Worm (Caenorhabditis elegans) whole organism, L2 larva: Measurements from ENCODE around the gene dod-3.

Experiments
- C34F6.9 ChIP-seq: fragments of 150-350 bp; optimal IDR thresholded peaks from 2 replicates; lab custom pipeline; 2014; ENCODE audit warnings: missing biosample characterization, missing genetic modification characterization
- F13H6.1 ChIP-seq: sonication (generic microtip); optimal IDR thresholded peaks from 2 replicates; lab custom pipeline; 2016; ENCODE audit warnings: missing genetic modification characterization, missing compliant biosample characterization
- R02D3.7 ChIP-seq: fragments of 150-350 bp; optimal IDR thresholded peaks from 2 replicates; lab custom pipeline; 2014; ENCODE audit warnings: missing biosample characterization, missing genetic modification characterization
- aly-2 ChIP-seq: fragments of 150-350 bp; optimal IDR thresholded peaks from 2 replicates; lab custom pipeline; 2014; ENCODE audit warnings: missing biosample characterization, missing genetic modification characterization
- ama-1 ChIP-seq: fragments of 150-350 bp; optimal IDR thresholded peaks from 2 replicates; lab custom pipeline; 2018; ENCODE audit warnings: inconsistent platforms
- blmp-1 ChIP-seq: sonication (generic microtip); optimal IDR thresholded peaks from 2 replicates; lab custom pipeline; 2017; ENCODE audit warnings: missing genetic modification characterization, mild to moderate bottlenecking, missing compliant biosample characterization, antibody characterized with exemption, moderate library complexity; ENCODE audit not compliant: insufficient read depth
- ceh-16 ChIP-seq: fragments of 150-350 bp; optimal IDR thresholded peaks from 2 replicates; lab custom pipeline; 2014; ENCODE audit warnings: missing biosample characterization, missing genetic modification characterization
- ceh-82 ChIP-seq: fragments of 150-350 bp; optimal IDR thresholded peaks from 2 replicates; lab custom pipeline; 2014; ENCODE audit warnings: missing biosample characterization, missing genetic modification characterization
- crh-2 ChIP-seq: sonication (generic microtip); optimal IDR thresholded peaks from 2 replicates; lab custom pipeline; 2017; ENCODE audit warnings: missing biosample characterization, missing genetic modification characterization
- egl-27 ChIP-seq: sonication (generic microtip); optimal IDR thresholded peaks from 3 replicates; lab custom pipeline; 2017; ENCODE audit warnings: missing biosample characterization, missing genetic modification reagents, missing genetic modification characterization
- elt-3 ChIP-seq: sonication (generic microtip); optimal IDR thresholded peaks from 2 replicates; lab custom pipeline; 2017; ENCODE audit warnings: missing biosample characterization, missing genetic modification characterization
- fos-1 ChIP-seq: fragments of 150-350 bp; optimal IDR thresholded peaks from 2 replicates; lab custom pipeline; 2014; ENCODE audit warnings: missing biosample characterization, missing genetic modification characterization
- lin-11 ChIP-seq: fragments of 150-350 bp; sonication (generic microtip); optimal IDR thresholded peaks from 2 replicates; lab custom pipeline; 2014; ENCODE audit warnings: missing biosample characterization, missing genetic modification characterization, inconsistent platforms, mixed read lengths
- lin-13 ChIP-seq: fragments of 150-350 bp; optimal IDR thresholded peaks from 2 replicates; lab custom pipeline; 2014; ENCODE audit warnings: missing biosample characterization, missing genetic modification reagents, missing genetic modification characterization
- lin-39 ChIP-seq: fragments of 150-350 bp; optimal IDR thresholded peaks from 2 replicates; lab custom pipeline; 2014; ENCODE audit warnings: missing biosample characterization, missing genetic modification reagents, missing genetic modification characterization
- lsy-2 ChIP-seq, 2 experiments: fragments of 150-350 bp in 1 of 2; sonication (generic microtip) in 1 of 2; optimal IDR thresholded peaks; 2 replicates each; lab custom pipeline; 2014 to 2017; ENCODE audit warnings: missing biosample characterization in 2 of 2, missing genetic modification characterization in 2 of 2
- mab-5 ChIP-seq: fragments of 150-350 bp; optimal IDR thresholded peaks from 2 replicates; lab custom pipeline; 2014; ENCODE audit warnings: missing biosample characterization, missing genetic modification characterization
- mbf-1 ChIP-seq: sonication (generic microtip); optimal IDR thresholded peaks from 2 replicates; lab custom pipeline; 2017; ENCODE audit warnings: missing biosample characterization, missing genetic modification characterization
- mdl-1 ChIP-seq, 2 experiments: fragments of 150-350 bp in 1 of 2; sonication (generic microtip) in 1 of 2; optimal IDR thresholded peaks; 2 replicates each; lab custom pipeline; 2017; ENCODE audit warnings: missing biosample characterization in 2 of 2, missing genetic modification characterization in 2 of 2
- nhr-10 ChIP-seq: sonication (generic microtip); optimal IDR thresholded peaks from 2 replicates; lab custom pipeline; 2017; ENCODE audit warnings: missing biosample characterization, missing genetic modification characterization
- nhr-11 ChIP-seq: fragments of 150-350 bp; optimal IDR thresholded peaks from 2 replicates; lab custom pipeline; 2014; ENCODE audit warnings: missing biosample characterization, missing genetic modification characterization
- nhr-12 ChIP-seq: fragments of 150-350 bp; optimal IDR thresholded peaks from 2 replicates; lab custom pipeline; 2014; ENCODE audit warnings: missing biosample characterization, missing genetic modification characterization
- nhr-21 ChIP-seq: fragments of 150-350 bp; optimal IDR thresholded peaks from 2 replicates; lab custom pipeline; 2014; ENCODE audit warnings: missing biosample characterization, missing genetic modification characterization
- nhr-23 ChIP-seq: fragments of 150-350 bp; optimal IDR thresholded peaks from 2 replicates; lab custom pipeline; 2014; ENCODE audit warnings: missing biosample characterization, missing genetic modification reagents, missing genetic modification characterization
- nhr-237 ChIP-seq: fragments of 150-350 bp; optimal IDR thresholded peaks from 2 replicates; lab custom pipeline; 2014; ENCODE audit warnings: missing biosample characterization, missing genetic modification characterization
- nhr-6 ChIP-seq: fragments of 150-350 bp; optimal IDR thresholded peaks from 2 replicates; lab custom pipeline; 2014; ENCODE audit warnings: missing biosample characterization, missing genetic modification characterization
- nhr-77 ChIP-seq: fragments of 150-350 bp; optimal IDR thresholded peaks from 2 replicates; lab custom pipeline; 2014; ENCODE audit warnings: missing biosample characterization, missing genetic modification characterization
- peb-1 ChIP-seq: fragments of 150-350 bp; optimal IDR thresholded peaks from 2 replicates; lab custom pipeline; 2014; ENCODE audit warnings: missing biosample characterization, missing genetic modification characterization
- sem-4 ChIP-seq: fragments of 150-350 bp; optimal IDR thresholded peaks from 2 replicates; lab custom pipeline; 2014; ENCODE audit warnings: missing biosample characterization, missing genetic modification reagents, missing genetic modification characterization
- skn-1 ChIP-seq: sonication (generic microtip); optimal IDR thresholded peaks from 2 replicates; lab custom pipeline; 2017; ENCODE audit warnings: missing biosample characterization, missing genetic modification characterization
- sma-9 ChIP-seq, 2 experiments: fragments of 150-350 bp in 1 of 2; sonication (generic microtip) in 1 of 2; optimal IDR thresholded peaks; 2 replicates each; lab custom pipeline; 2014 to 2016; ENCODE audit warnings: missing genetic modification characterization in 2 of 2, mild to moderate bottlenecking in 1 of 2, missing biosample characterization in 1 of 2, missing compliant biosample characterization in 1 of 2, missing genetic modification reagents in 1 of 2, moderate library complexity in 1 of 2
- unc-39 ChIP-seq: fragments of 150-350 bp; optimal IDR thresholded peaks from 2 replicates; lab custom pipeline; 2014; ENCODE audit warnings: missing biosample characterization, missing genetic modification characterization
- zag-1 ChIP-seq: fragments of 150-350 bp; optimal IDR thresholded peaks from 2 replicates; lab custom pipeline; 2014; ENCODE audit warnings: missing biosample characterization, missing genetic modification characterization
- ztf-1 ChIP-seq: fragments of 200-800 bp; sonication (Bioruptor generic); conservative IDR thresholded peaks from 2 replicates; pipeline ENCODE4 v1.3.6; 2022; ENCODE audit warnings: missing genetic modification characterization, missing compliant biosample characterization
- ztf-11 ChIP-seq: sonication (generic microtip); optimal IDR thresholded peaks from 2 replicates; lab custom pipeline; 2017; ENCODE audit warnings: missing biosample characterization, missing genetic modification characterization

The dod-3 gene

ce11 chrV:2757226-2757893 is 26.5 kb upstream of the dod-3 start, which contains the start of gene srx-28:
srx-28 (minus strand) TSS chrV:2757276.
- TF ChIP-seq lin-13 (no peak), lsy-2 (tag; optimal IDR thresholded peaks at IDR 0.05; lab: Kevin White, UChicago) (no peak), zag-1 (tag; lab: Kevin White, UChicago) (no peak), nhr-11 (tag; lab: Kevin White, UChicago) (no peak), unc-39 (tag; lab: Kevin White, UChicago) (no peak), ama-1 (lab: Kevin White, UChicago) (no peak), mdl-1 (tag; optimal IDR thresholded peaks at IDR 0.05; lab: Kevin White, UChicago) (no peak), C34F6.9 (no peak), sem-4 (tag; lab: Kevin White, UChicago) (no peak), nhr-12 (no peak), mab-5 (no peak), nhr-23 (tag; lab: Kevin White, UChicago) (no peak)

ce11 chrV:2753007-2753406 is 22.1 kb upstream of the dod-3 start, which contains the start of gene srx-26:
srx-26 (minus strand) TSS chrV:2753107.
- TF ChIP-seq elt-3 (no peak), nhr-237 (tag; lab: Kevin White, UChicago) (no peak), ceh-16 (tag; lab: Kevin White, UChicago) (no peak), unc-39 (tag; lab: Kevin White, UChicago) (no peak), nhr-6 (no peak), aly-2 (tag; lab: Kevin White, UChicago) (no peak), sma-9 (GFP tag; optimal IDR thresholded peaks at IDR 0.05; lab: Kevin White, UChicago) (no peak), sma-9 (tag; optimal IDR thresholded peaks at IDR 0.05; lab: Kevin White, UChicago) (no peak), nhr-77 (tag; lab: Kevin White, UChicago) (no peak)

ce11 chrV:2750006-2750405 is 19.1 kb upstream of the dod-3 start, which contains the start of gene srx-24:
srx-24 (minus strand) TSS chrV:2750106.
- TF ChIP-seq unc-39 (tag; lab: Kevin White, UChicago) (no peak), nhr-21 (tag; lab: Kevin White, UChicago) (no peak), mab-5 (no peak), nhr-77 (tag; lab: Kevin White, UChicago) (no peak), blmp-1 (tag; lab: Kevin White, UChicago) (no peak), nhr-23 (tag; lab: Kevin White, UChicago) (no peak), R02D3.7 (tag; lab: Kevin White, UChicago) (no peak), F13H6.1 (no peak), nhr-6 (no peak), sma-9 (GFP tag; optimal IDR thresholded peaks at IDR 0.05; lab: Kevin White, UChicago) (no peak), sma-9 (tag; optimal IDR thresholded peaks at IDR 0.05; lab: Kevin White, UChicago) (no peak), zag-1 (tag; lab: Kevin White, UChicago) (no peak), lin-39 (tag; lab: Kevin White, UChicago) (no peak), mbf-1 (tag; lab: Kevin White, UChicago) (no peak), skn-1 (no peak), lin-11 (tag; lab: Kevin White, UChicago) (no peak), ceh-16 (tag; lab: Kevin White, UChicago) (no peak), egl-27 (no peak)

ce11 chrV:2746404-2746803 is 15.5 kb upstream of the dod-3 start:
- TF ChIP-seq zag-1 (tag; lab: Kevin White, UChicago) (no peak), sma-9 (GFP tag; optimal IDR thresholded peaks at IDR 0.05; lab: Kevin White, UChicago) (no peak), sma-9 (tag; optimal IDR thresholded peaks at IDR 0.05; lab: Kevin White, UChicago) (no peak), ztf-1 (GFP tag; lab: Robert Waterston, UW) (no peak), aly-2 (tag; lab: Kevin White, UChicago) (no peak), mdl-1 (tag; optimal IDR thresholded peaks at IDR 0.05; lab: Kevin White, UChicago) (no peak), crh-2 (no peak), skn-1 (no peak), ztf-11 (no peak), peb-1 (tag; lab: Kevin White, UChicago) (no peak), nhr-77 (tag; lab: Kevin White, UChicago) (no peak), nhr-10 (no peak), nhr-23 (tag; lab: Kevin White, UChicago) (no peak), nhr-12 (no peak), fos-1 (no peak), nhr-237 (tag; lab: Kevin White, UChicago) (no peak), ceh-82 (tag; lab: Kevin White, UChicago) (no peak), mab-5 (no peak), sem-4 (tag; lab: Kevin White, UChicago) (no peak), blmp-1 (tag; lab: Kevin White, UChicago) (no peak)
